Worm (Caenorhabditis elegans) whole organism, L2 larva: Measurements from ENCODE around the gene rbm-7.

Experiments used
- F13H6.1 ChIP-seq: sonication (generic microtip); optimal IDR thresholded peaks from 2 replicates; lab custom pipeline; 2016; ENCODE audit warnings: missing genetic modification characterization, missing compliant biosample characterization
- R02D3.7 ChIP-seq: fragments of 150-350 bp; optimal IDR thresholded peaks from 2 replicates; lab custom pipeline; 2014; ENCODE audit warnings: missing biosample characterization, missing genetic modification characterization
- aly-2 ChIP-seq: fragments of 150-350 bp; optimal IDR thresholded peaks from 2 replicates; lab custom pipeline; 2014; ENCODE audit warnings: missing biosample characterization, missing genetic modification characterization
- egl-27 ChIP-seq: sonication (generic microtip); optimal IDR thresholded peaks from 3 replicates; lab custom pipeline; 2017; ENCODE audit warnings: missing biosample characterization, missing genetic modification reagents, missing genetic modification characterization
- fos-1 ChIP-seq: fragments of 150-350 bp; optimal IDR thresholded peaks from 2 replicates; lab custom pipeline; 2014; ENCODE audit warnings: missing biosample characterization, missing genetic modification characterization
- lin-13 ChIP-seq: fragments of 150-350 bp; optimal IDR thresholded peaks from 2 replicates; lab custom pipeline; 2014; ENCODE audit warnings: missing biosample characterization, missing genetic modification reagents, missing genetic modification characterization
- lsy-2 ChIP-seq, 2 experiments: fragments of 150-350 bp in 1 of 2; sonication (generic microtip) in 1 of 2; optimal IDR thresholded peaks; 2 replicates each; lab custom pipeline; 2014 to 2017; ENCODE audit warnings: missing biosample characterization in 2 of 2, missing genetic modification characterization in 2 of 2
- nhr-237 ChIP-seq: fragments of 150-350 bp; optimal IDR thresholded peaks from 2 replicates; lab custom pipeline; 2014; ENCODE audit warnings: missing biosample characterization, missing genetic modification characterization
- nhr-77 ChIP-seq: fragments of 150-350 bp; optimal IDR thresholded peaks from 2 replicates; lab custom pipeline; 2014; ENCODE audit warnings: missing biosample characterization, missing genetic modification characterization
- snpc-4 ChIP-seq: fragments of 150-350 bp; optimal IDR thresholded peaks from 2 replicates; lab custom pipeline; 2014; ENCODE audit warnings: missing biosample characterization, missing genetic modification characterization
- unc-62 ChIP-seq: fragments of 150-350 bp; optimal IDR thresholded peaks from 2 replicates; lab custom pipeline; 2014; ENCODE audit warnings: missing biosample characterization, missing genetic modification reagents, missing genetic modification characterization
- zag-1 ChIP-seq: fragments of 150-350 bp; optimal IDR thresholded peaks from 2 replicates; lab custom pipeline; 2014; ENCODE audit warnings: missing biosample characterization, missing genetic modification characterization

DNA sequence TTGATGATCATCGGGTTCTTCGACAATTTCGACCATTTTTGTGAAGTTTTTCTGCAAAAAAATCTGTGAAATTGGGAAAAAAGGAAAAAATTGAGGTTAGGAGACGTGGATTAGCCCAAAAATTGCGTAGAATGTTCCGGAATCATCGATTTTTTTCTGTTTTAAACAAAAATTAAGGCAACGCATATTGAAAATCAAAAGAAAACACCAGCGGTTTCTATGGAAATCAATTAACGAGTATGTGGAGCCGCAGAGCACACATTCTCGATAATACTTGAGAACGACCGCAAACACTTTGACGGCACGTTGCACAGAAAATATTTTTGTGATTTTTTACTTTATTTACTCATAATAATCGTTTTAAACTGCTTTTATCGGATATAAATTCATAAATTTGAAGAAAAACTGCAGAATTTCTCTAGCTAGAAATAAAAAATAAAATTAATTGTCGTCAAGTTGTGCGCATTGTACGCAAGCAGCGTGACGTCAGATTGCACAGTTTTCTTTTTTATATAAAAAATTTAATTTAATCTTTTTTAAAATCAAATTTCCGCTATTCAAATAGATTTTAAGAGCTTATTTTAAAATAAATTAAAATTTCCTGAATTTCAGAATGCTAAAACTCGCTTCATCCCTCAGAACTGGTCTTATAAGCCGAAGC, 5.6 kb downstream of the rbm-7 start, which contains the start of the genes npp-25 and mrps-10:
- TF ChIP-seq R02D3.7 (no peak), fos-1 (tag; lab: Kevin White, UChicago) (peak; percentile 29), F13H6.1 (tag; lab: Kevin White, UChicago) (no peak), unc-62 (GFP tag; lab: Kevin White, UChicago) (no peak), lin-13 (GFP tag; lab: Kevin White, UChicago) (peak; percentile 52), nhr-77 (tag; lab: Kevin White, UChicago) (no peak), egl-27 (no peak), snpc-4 (no peak), zag-1 (tag; lab: Kevin White, UChicago) (no peak), aly-2 (tag; lab: Kevin White, UChicago) (no peak), nhr-237 (tag; lab: Kevin White, UChicago) (no peak), lsy-2 (tag; optimal IDR thresholded peaks at IDR 0.05; lab: Kevin White, UChicago) (peak in 1 of 2 experiments; percentile 72)
